Worm (Caenorhabditis elegans) whole organism, L2 larva: ENCODE data around the gene F53A2.3.

Experiments used
- C34F6.9 ChIP-seq: fragments of 150-350 bp; optimal IDR thresholded peaks from 2 replicates; lab custom pipeline; 2014; ENCODE audit warnings: missing biosample characterization, missing genetic modification characterization
- R02D3.7 ChIP-seq: fragments of 150-350 bp; optimal IDR thresholded peaks from 2 replicates; lab custom pipeline; 2014; ENCODE audit warnings: missing biosample characterization, missing genetic modification characterization
- Y55F3AM.14 ChIP-seq: fragments of 200-800 bp; sonication (Bioruptor generic); optimal IDR thresholded peaks from 2 replicates; lab custom pipeline; 2018; ENCODE audit warnings: mild to moderate bottlenecking, missing genetic modification characterization, missing compliant biosample characterization
- ZK546.5 ChIP-seq: sonication (generic microtip); optimal IDR thresholded peaks from 2 replicates; lab custom pipeline; 2017; ENCODE audit warnings: missing biosample characterization, missing genetic modification characterization
- alr-1 ChIP-seq: fragments of 150-350 bp; optimal IDR thresholded peaks from 2 replicates; lab custom pipeline; 2014; ENCODE audit warnings: missing biosample characterization, missing genetic modification characterization
- aly-2 ChIP-seq: fragments of 150-350 bp; optimal IDR thresholded peaks from 2 replicates; lab custom pipeline; 2014; ENCODE audit warnings: missing biosample characterization, missing genetic modification characterization
- ama-1 ChIP-seq: fragments of 150-350 bp; optimal IDR thresholded peaks from 2 replicates; lab custom pipeline; 2018; ENCODE audit warnings: inconsistent platforms
- blmp-1 ChIP-seq: sonication (generic microtip); optimal IDR thresholded peaks from 2 replicates; lab custom pipeline; 2017; ENCODE audit warnings: missing genetic modification characterization, mild to moderate bottlenecking, missing compliant biosample characterization, antibody characterized with exemption, moderate library complexity; ENCODE audit not compliant: insufficient read depth
- ceh-16 ChIP-seq: fragments of 150-350 bp; optimal IDR thresholded peaks from 2 replicates; lab custom pipeline; 2014; ENCODE audit warnings: missing biosample characterization, missing genetic modification characterization
- ceh-82 ChIP-seq: fragments of 150-350 bp; optimal IDR thresholded peaks from 2 replicates; lab custom pipeline; 2014; ENCODE audit warnings: missing biosample characterization, missing genetic modification characterization
- dmd-4 ChIP-seq: sonication (generic microtip); optimal IDR thresholded peaks from 2 replicates; lab custom pipeline; 2017; ENCODE audit warnings: missing biosample characterization, missing genetic modification characterization
- egl-27 ChIP-seq: sonication (generic microtip); optimal IDR thresholded peaks from 3 replicates; lab custom pipeline; 2017; ENCODE audit warnings: missing biosample characterization, missing genetic modification reagents, missing genetic modification characterization
- elt-1 ChIP-seq: fragments of 150-350 bp; optimal IDR thresholded peaks from 2 replicates; lab custom pipeline; 2014; ENCODE audit warnings: missing biosample characterization, missing genetic modification characterization
- elt-3 ChIP-seq: sonication (generic microtip); optimal IDR thresholded peaks from 2 replicates; lab custom pipeline; 2017; ENCODE audit warnings: missing biosample characterization, missing genetic modification characterization
- fos-1 ChIP-seq: fragments of 150-350 bp; optimal IDR thresholded peaks from 2 replicates; lab custom pipeline; 2014; ENCODE audit warnings: missing biosample characterization, missing genetic modification characterization
- lin-11 ChIP-seq: fragments of 150-350 bp; sonication (generic microtip); optimal IDR thresholded peaks from 2 replicates; lab custom pipeline; 2014; ENCODE audit warnings: missing biosample characterization, missing genetic modification characterization, inconsistent platforms, mixed read lengths
- lin-13 ChIP-seq: fragments of 150-350 bp; optimal IDR thresholded peaks from 2 replicates; lab custom pipeline; 2014; ENCODE audit warnings: missing biosample characterization, missing genetic modification reagents, missing genetic modification characterization
- lin-39 ChIP-seq: fragments of 150-350 bp; optimal IDR thresholded peaks from 2 replicates; lab custom pipeline; 2014; ENCODE audit warnings: missing biosample characterization, missing genetic modification reagents, missing genetic modification characterization
- mab-5 ChIP-seq: fragments of 150-350 bp; optimal IDR thresholded peaks from 2 replicates; lab custom pipeline; 2014; ENCODE audit warnings: missing biosample characterization, missing genetic modification characterization
- mbf-1 ChIP-seq: sonication (generic microtip); optimal IDR thresholded peaks from 2 replicates; lab custom pipeline; 2017; ENCODE audit warnings: missing biosample characterization, missing genetic modification characterization
- mdl-1 ChIP-seq, 2 experiments: fragments of 150-350 bp in 1 of 2; sonication (generic microtip) in 1 of 2; optimal IDR thresholded peaks; 2 replicates each; lab custom pipeline; 2017; ENCODE audit warnings: missing biosample characterization in 2 of 2, missing genetic modification characterization in 2 of 2
- nhr-10 ChIP-seq: sonication (generic microtip); optimal IDR thresholded peaks from 2 replicates; lab custom pipeline; 2017; ENCODE audit warnings: missing biosample characterization, missing genetic modification characterization
- nhr-21 ChIP-seq: fragments of 150-350 bp; optimal IDR thresholded peaks from 2 replicates; lab custom pipeline; 2014; ENCODE audit warnings: missing biosample characterization, missing genetic modification characterization
- nhr-237 ChIP-seq: fragments of 150-350 bp; optimal IDR thresholded peaks from 2 replicates; lab custom pipeline; 2014; ENCODE audit warnings: missing biosample characterization, missing genetic modification characterization
- nhr-6 ChIP-seq: fragments of 150-350 bp; optimal IDR thresholded peaks from 2 replicates; lab custom pipeline; 2014; ENCODE audit warnings: missing biosample characterization, missing genetic modification characterization
- nhr-77 ChIP-seq: fragments of 150-350 bp; optimal IDR thresholded peaks from 2 replicates; lab custom pipeline; 2014; ENCODE audit warnings: missing biosample characterization, missing genetic modification characterization
- peb-1 ChIP-seq: fragments of 150-350 bp; optimal IDR thresholded peaks from 2 replicates; lab custom pipeline; 2014; ENCODE audit warnings: missing biosample characterization, missing genetic modification characterization
- sma-3 ChIP-seq: sonication (generic microtip); optimal IDR thresholded peaks from 2 replicates; lab custom pipeline; 2016; ENCODE audit warnings: missing genetic modification reagents, missing genetic modification characterization, missing compliant biosample characterization
- sma-9 ChIP-seq, 2 experiments: fragments of 150-350 bp in 1 of 2; sonication (generic microtip) in 1 of 2; optimal IDR thresholded peaks; 2 replicates each; lab custom pipeline; 2014 to 2016; ENCODE audit warnings: missing genetic modification characterization in 2 of 2, mild to moderate bottlenecking in 1 of 2, missing biosample characterization in 1 of 2, missing compliant biosample characterization in 1 of 2, missing genetic modification reagents in 1 of 2, moderate library complexity in 1 of 2
- snpc-4 ChIP-seq: fragments of 150-350 bp; optimal IDR thresholded peaks from 2 replicates; lab custom pipeline; 2014; ENCODE audit warnings: missing biosample characterization, missing genetic modification characterization
- unc-39 ChIP-seq: fragments of 150-350 bp; optimal IDR thresholded peaks from 2 replicates; lab custom pipeline; 2014; ENCODE audit warnings: missing biosample characterization, missing genetic modification characterization
- unc-55 ChIP-seq: fragments of 150-350 bp; sonication (generic microtip); optimal IDR thresholded peaks from 3 replicates; lab custom pipeline; 2014; ENCODE audit warnings: missing biosample characterization, missing genetic modification reagents, missing genetic modification characterization
- unc-62 ChIP-seq: fragments of 150-350 bp; optimal IDR thresholded peaks from 2 replicates; lab custom pipeline; 2014; ENCODE audit warnings: missing biosample characterization, missing genetic modification reagents, missing genetic modification characterization
- zag-1 ChIP-seq: fragments of 150-350 bp; optimal IDR thresholded peaks from 2 replicates; lab custom pipeline; 2014; ENCODE audit warnings: missing biosample characterization, missing genetic modification characterization
- ztf-1 ChIP-seq: fragments of 200-800 bp; sonication (Bioruptor generic); conservative IDR thresholded peaks from 2 replicates; pipeline ENCODE4 v1.3.6; 2022; ENCODE audit warnings: missing genetic modification characterization, missing compliant biosample characterization
- ztf-4 ChIP-seq: fragments of 150-350 bp; optimal IDR thresholded peaks from 2 replicates; lab custom pipeline; 2014; ENCODE audit warnings: missing biosample characterization, missing genetic modification characterization

The F53A2.3 gene

DNA sequence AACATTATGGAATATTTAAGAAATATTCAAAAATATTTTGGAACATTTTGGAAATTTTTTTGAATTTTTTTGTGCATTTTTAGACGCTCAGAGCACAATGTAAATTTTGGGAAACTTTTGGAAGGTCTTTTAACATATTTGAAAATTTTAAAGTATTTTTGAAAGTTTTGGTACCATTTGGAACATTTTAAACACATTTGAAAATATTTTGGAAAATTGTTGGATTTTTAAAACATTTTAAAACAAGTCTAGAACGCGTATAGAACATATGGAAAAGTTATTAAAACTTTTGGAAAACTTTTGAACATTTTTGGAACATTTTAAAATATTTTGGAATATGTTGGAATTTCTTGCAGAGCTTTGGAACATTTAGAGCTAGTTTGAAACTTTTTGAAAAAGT lies 5.8 kb downstream of the F53A2.3 start, which contains the start of gene sdz-20:
sdz-20 (plus strand) TSS at position 301 of the 400 bp plus-strand sequence.
- TF ChIP-seq alr-1 (no peak), blmp-1 (no peak), unc-62 (GFP tag; lab: Kevin White, UChicago) (no peak), mdl-1 (tag; optimal IDR thresholded peaks at IDR 0.05; lab: Kevin White, UChicago) (no peak), lin-11 (no peak), fos-1 (tag; lab: Kevin White, UChicago) (no peak), ztf-4 (no peak), elt-1 (tag; lab: Kevin White, UChicago) (no peak), mbf-1 (tag; lab: Kevin White, UChicago) (no peak)

ce11 chrIII:13328911-13329310 lies 10.7 kb downstream of the F53A2.3 start:
- TF ChIP-seq mab-5 (tag; lab: Kevin White, UChicago) (no peak), lin-11 (no peak), snpc-4 (no peak), sma-3 (GFP tag; lab: Kevin White, UChicago) (no peak), zag-1 (no peak), nhr-21 (tag; lab: Kevin White, UChicago) (no peak), lin-39 (tag; lab: Kevin White, UChicago) (no peak), sma-9 (GFP tag; optimal IDR thresholded peaks at IDR 0.05; lab: Kevin White, UChicago) (no peak), sma-9 (tag; optimal IDR thresholded peaks at IDR 0.05; lab: Kevin White, UChicago) (no peak), ceh-16 (no peak), ZK546.5 (tag; lab: Kevin White, UChicago) (no peak), unc-62 (GFP tag; lab: Kevin White, UChicago) (no peak), nhr-10 (tag; lab: Kevin White, UChicago) (no peak), ceh-82 (tag; lab: Kevin White, UChicago) (no peak)

- TF ChIP-seq egl-27 (no peak), elt-1 (tag; lab: Kevin White, UChicago) (no peak), ztf-1 (GFP tag; lab: Robert Waterston, UW) (no peak), mab-5 (tag; lab: Kevin White, UChicago) (no peak)
- TF ChIP-seq, all 48 proteins: peak for 0
Measured at ce11 chrIII:13324739-13325138, 14.8 kb downstream of the F53A2.3 start, which contains the start of gene F53A2.1. Gene F53A2.1 (minus strand): TSS chrIII:13324839.

DNA sequence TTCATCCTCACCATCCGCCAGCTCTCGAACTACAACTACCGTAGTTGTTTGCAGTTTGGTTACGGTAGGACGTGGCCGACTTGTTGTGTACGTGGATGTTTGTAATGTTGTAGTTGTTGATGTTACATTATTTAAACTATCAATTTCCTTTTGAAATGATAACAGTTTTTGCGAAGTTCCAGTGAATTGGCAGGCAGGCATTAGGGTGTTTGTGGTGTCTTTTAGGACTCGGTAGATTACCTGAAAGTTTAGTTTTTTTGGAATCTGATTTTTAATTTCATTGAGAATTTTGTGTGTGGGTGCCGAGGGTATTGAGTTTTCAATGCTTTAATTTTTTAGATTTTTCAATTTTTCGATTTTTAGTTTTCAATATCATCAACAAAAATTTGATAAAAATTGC lies 17.0 kb downstream of the F53A2.3 start, which contains the start of gene F53A2.11:
F53A2.11 (minus strand) TSS at position 101 of the 400 bp plus-strand sequence.
- TF ChIP-seq nhr-6 (no peak), ztf-4 (no peak), mbf-1 (tag; lab: Kevin White, UChicago) (no peak), nhr-77 (tag; lab: Kevin White, UChicago) (no peak), aly-2 (no peak), Y55F3AM.14 (GFP tag; lab: Kevin White, UChicago) (no peak)

DNA sequence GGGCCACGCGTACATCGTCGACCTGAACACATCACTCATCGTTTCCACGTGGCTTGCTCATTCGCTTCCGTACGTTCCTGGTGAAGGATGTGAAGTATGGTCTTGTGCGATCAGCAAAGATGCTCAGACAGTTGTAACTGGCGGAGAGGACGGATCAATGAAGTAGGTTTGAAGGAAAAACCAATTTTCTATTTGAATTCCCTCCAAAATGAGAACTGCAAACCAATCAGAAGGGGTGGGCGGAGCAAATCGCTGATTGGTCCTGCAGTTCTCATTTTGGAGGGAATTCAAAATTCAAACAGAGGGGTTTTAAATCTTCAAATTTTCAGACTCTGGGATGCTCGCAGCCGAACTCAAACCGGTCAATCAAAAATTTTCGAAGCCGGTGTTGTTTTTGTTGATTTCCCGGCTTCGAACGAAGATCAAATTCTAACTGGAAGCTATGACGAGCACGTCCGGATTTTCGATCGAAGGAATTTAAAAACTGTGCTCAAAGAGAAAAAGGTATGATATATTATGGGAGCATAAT lies 22.1 kb downstream of the F53A2.3 start:
- TF ChIP-seq unc-55 (GFP tag; lab: Kevin White, UChicago) (no peak), mab-5 (tag; lab: Kevin White, UChicago) (no peak), lin-13 (GFP tag; lab: Kevin White, UChicago) (no peak)
- TF ChIP-seq, all 48 proteins: peak for 0

DNA sequence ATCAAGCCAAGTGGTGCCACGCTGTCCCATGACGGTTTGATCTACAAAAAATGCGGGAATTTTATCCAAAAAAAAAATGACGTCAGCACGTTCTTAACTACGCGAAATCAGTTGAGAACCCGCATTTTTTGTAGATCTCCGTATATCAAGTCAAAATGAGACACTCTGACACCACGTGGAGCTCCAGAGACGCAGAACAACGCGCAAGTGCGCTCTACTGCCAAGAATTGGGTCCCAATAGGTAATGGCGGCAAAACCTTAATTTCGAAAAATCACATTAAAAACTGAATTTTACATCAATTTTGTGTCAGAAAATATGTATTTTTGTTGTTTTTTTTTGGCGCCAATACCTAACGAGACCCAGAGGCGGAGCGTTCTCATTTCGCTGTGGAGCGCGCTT lies 22.6 kb downstream of the F53A2.3 start:
- TF ChIP-seq R02D3.7 (no peak), C34F6.9 (tag; lab: Kevin White, UChicago) (no peak), nhr-237 (tag; lab: Kevin White, UChicago) (no peak), mdl-1 (tag; optimal IDR thresholded peaks at IDR 0.05; lab: Kevin White, UChicago) (no peak), fos-1 (tag; lab: Kevin White, UChicago) (no peak), unc-39 (no peak), nhr-21 (tag; lab: Kevin White, UChicago) (no peak), dmd-4 (no peak), ama-1 (lab: Kevin White, UChicago) (no peak), sma-3 (GFP tag; lab: Kevin White, UChicago) (no peak), peb-1 (no peak), ztf-1 (GFP tag; lab: Robert Waterston, UW) (no peak), nhr-77 (tag; lab: Kevin White, UChicago) (no peak), blmp-1 (no peak), elt-3 (tag; lab: Kevin White, UChicago) (no peak)
